Fruit fly (Drosophila melanogaster) whole organism, adult: ENCODE measurements around the gene GlnRS.

Experiments used
- CG11617 ChIP-seq: fragments of 200-800 bp; sonication (Bioruptor generic); optimal IDR thresholded peaks from 2 replicates; lab custom pipeline; 2017; ENCODE audit warnings: mild to moderate bottlenecking, missing biosample characterization, missing genetic modification reagents, missing genetic modification characterization
- CG12768 ChIP-seq: fragments of 200-800 bp; sonication (Bioruptor generic); optimal IDR thresholded peaks from 2 replicates; lab custom pipeline; 2017; ENCODE audit warnings: missing biosample characterization, missing genetic modification characterization, mild to moderate bottlenecking, moderate library complexity, missing genetic modification reagents
- CG14711 ChIP-seq: fragments of 200-800 bp; sonication (Bioruptor generic); optimal IDR thresholded peaks from 2 replicates; lab custom pipeline; 2018; ENCODE audit warnings: missing biosample characterization, mild to moderate bottlenecking, missing genetic modification characterization, moderate library complexity
- CG1620 ChIP-seq: fragments of 200-800 bp; sonication (Bioruptor generic); optimal IDR thresholded peaks from 2 replicates; lab custom pipeline; 2016; ENCODE audit warnings: missing biosample characterization, missing genetic modification characterization
- CG33017 ChIP-seq: fragments of 200-800 bp; sonication (Bioruptor generic); optimal IDR thresholded peaks from 2 replicates; lab custom pipeline; 2018; ENCODE audit warnings: missing biosample characterization, mild to moderate bottlenecking, missing genetic modification characterization, moderate library complexity
- CG5204 ChIP-seq: fragments of 200-800 bp; sonication (Bioruptor generic); optimal IDR thresholded peaks from 2 replicates; lab custom pipeline; 2016; ENCODE audit warnings: missing biosample characterization, missing genetic modification characterization
- CG7045 ChIP-seq: fragments of 200-800 bp; sonication (Bioruptor generic); optimal IDR thresholded peaks from 2 replicates; lab custom pipeline; 2017; ENCODE audit warnings: missing biosample characterization, mild to moderate bottlenecking, missing genetic modification characterization
- CG7101 ChIP-seq: fragments of 200-800 bp; sonication (Bioruptor generic); optimal IDR thresholded peaks from 2 replicates; lab custom pipeline; 2018; ENCODE audit warnings: missing biosample characterization, mild to moderate bottlenecking, missing genetic modification characterization, moderate library complexity
- Clk ChIP-seq: fragments of 200-800 bp; sonication (Bioruptor generic); optimal IDR thresholded peaks from 2 replicates; lab custom pipeline; 2017; ENCODE audit warnings: missing biosample characterization, missing genetic modification characterization
- Crg-1 ChIP-seq: fragments of 200-800 bp; sonication (Bioruptor generic); optimal IDR thresholded peaks from 2 replicates; lab custom pipeline; 2016; ENCODE audit warnings: missing biosample characterization, missing genetic modification characterization
- Hr96 ChIP-seq: fragments of 200-800 bp; sonication (Bioruptor generic); optimal IDR thresholded peaks from 2 replicates; lab custom pipeline; 2016; ENCODE audit warnings: missing biosample characterization, missing genetic modification characterization
- Mnt ChIP-seq: fragments of 200-800 bp; sonication (Bioruptor generic); optimal IDR thresholded peaks from 2 replicates; lab custom pipeline; 2016; ENCODE audit warnings: missing biosample characterization, mild to moderate bottlenecking, missing genetic modification characterization
- bab1 ChIP-seq: fragments of 200-800 bp; sonication (Bioruptor generic); optimal IDR thresholded peaks from 3 replicates; lab custom pipeline; 2019; ENCODE audit warnings: missing biosample characterization, mild to moderate bottlenecking, missing genetic modification characterization, moderate library complexity
- cic ChIP-seq: fragments of 200-800 bp; sonication (Bioruptor generic); optimal IDR thresholded peaks from 2 replicates; lab custom pipeline; 2017; ENCODE audit warnings: missing biosample characterization, mild to moderate bottlenecking, missing genetic modification characterization, moderate library complexity
- cnc ChIP-seq, 2 experiments: fragments of >200 bp; optimal IDR thresholded peaks; 2 replicates each; lab custom pipeline; 2017
- kay ChIP-seq: fragments of 200-800 bp; sonication (Bioruptor generic); peaks from one replicate; lab custom pipeline; 2016; ENCODE audit warnings: missing biosample characterization, missing genetic modification characterization, borderline replicate concordance
- ovo ChIP-seq: fragments of 200-800 bp; sonication (Bioruptor generic); optimal IDR thresholded peaks from 2 replicates; lab custom pipeline; 2016; ENCODE audit warnings: missing biosample characterization, missing genetic modification characterization
- pad ChIP-seq: fragments of 200-800 bp; sonication (Bioruptor generic); optimal IDR thresholded peaks from 3 replicates; lab custom pipeline; 2017; ENCODE audit warnings: missing biosample characterization, missing genetic modification characterization, mild to moderate bottlenecking, moderate library complexity, missing genetic modification reagents
- tj ChIP-seq: fragments of 200-800 bp; sonication (Bioruptor generic); optimal IDR thresholded peaks from 3 replicates; lab custom pipeline; 2017; ENCODE audit warnings: missing biosample characterization, mild to moderate bottlenecking, missing genetic modification characterization, moderate library complexity
- toe ChIP-seq: fragments of 200-800 bp; sonication (Bioruptor generic); optimal IDR thresholded peaks from 2 replicates; lab custom pipeline; 2016; ENCODE audit warnings: missing biosample characterization, missing genetic modification characterization

The GlnRS gene

DNA sequence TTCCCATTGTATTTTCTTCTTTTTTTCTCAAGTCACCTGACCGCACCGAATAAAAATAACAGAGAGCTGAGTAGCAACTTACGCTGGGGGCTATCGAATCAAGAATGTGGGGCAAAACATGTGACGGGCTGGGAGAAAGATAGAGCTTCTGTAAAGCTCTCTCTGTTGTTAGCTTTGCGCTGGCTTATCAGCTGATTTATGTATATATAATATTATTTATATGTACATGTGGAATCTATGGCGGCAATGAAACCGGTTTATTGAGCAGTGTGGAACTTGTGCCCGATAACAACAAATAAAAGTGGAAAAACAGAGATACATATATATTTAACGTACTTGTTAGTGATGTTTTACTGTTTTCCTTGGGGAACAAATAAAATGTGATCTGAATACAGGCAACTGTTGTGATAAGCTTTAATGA, 27.4 kb upstream of the GlnRS start, which contains the start of gene CG31098:
Gene CG31098, minus strand, starts transcription at position 114 of the 421 bp plus-strand sequence.
- peak; percentile 92 for TF ChIP-seq cic (GFP tag; lab: Kevin White, UChicago)
- peak; percentile 80 for TF ChIP-seq CG12768 (GFP tag; lab: Kevin White, UChicago)
- peak; percentile 35 for TF ChIP-seq pad
- peak; percentile 41 for TF ChIP-seq toe (GFP tag; lab: Kevin White, UChicago)
- TF ChIP-seq kay = peak; percentile 89
- peak in 1 of 2 experiments; percentile 57 for TF ChIP-seq cnc (optimal IDR thresholded peaks at IDR 0.05; lab: Kevin White, UChicago)
- TF ChIP-seq bab1 = peak; percentile 84
- TF ChIP-seq tj (GFP tag; lab: Kevin White, UChicago) = peak; percentile 18
- no peak for TF ChIP-seq CG5204 (GFP tag; lab: Kevin White, UChicago)
- peak; percentile 60 for TF ChIP-seq CG7101 (tag; lab: Kevin White, UChicago)
- peak; percentile 90 for TF ChIP-seq Mnt
- no peak for TF ChIP-seq CG1620
- no peak for TF ChIP-seq Clk (GFP tag; lab: Kevin White, UChicago)
- TF ChIP-seq CG11617 = peak; percentile 53
- no peak for TF ChIP-seq Hr96 (GFP tag; lab: Kevin White, UChicago)
- peak; percentile 62 for TF ChIP-seq CG7045
- no peak for TF ChIP-seq Crg-1 (GFP tag; lab: Kevin White, UChicago)
- peak; percentile 83 for TF ChIP-seq CG33017 (tag; lab: Kevin White, UChicago)
- TF ChIP-seq ovo (GFP tag; lab: Kevin White, UChicago) = peak; percentile 41
- TF ChIP-seq CG14711 (tag; lab: Kevin White, UChicago) = peak; percentile 29

DNA sequence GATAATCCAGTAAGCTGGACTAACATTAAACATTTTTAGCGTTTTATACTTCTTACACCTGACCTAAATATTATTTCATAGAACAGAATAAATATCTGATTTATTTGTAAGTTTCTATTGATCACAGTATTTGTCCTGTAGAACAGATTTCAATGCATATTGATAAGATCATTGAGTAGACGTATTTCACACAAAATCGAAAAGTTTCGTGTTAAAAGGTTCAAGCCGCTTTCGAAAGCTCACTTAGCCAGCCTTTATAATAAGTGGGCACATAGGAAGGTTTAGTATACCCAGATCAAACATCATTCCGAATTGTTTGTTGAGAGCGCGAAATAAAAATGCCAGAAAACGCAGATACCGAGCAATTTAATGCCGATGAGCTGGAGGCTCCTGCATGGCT, 24.1 kb upstream of the GlnRS start, which contains the start of gene CG11893:
Gene CG11893, plus strand, starts transcription at position 301 of the 400 bp plus-strand sequence.
- peak; percentile 37 for TF ChIP-seq kay
- no peak for TF ChIP-seq CG33017 (tag; lab: Kevin White, UChicago)

DNA sequence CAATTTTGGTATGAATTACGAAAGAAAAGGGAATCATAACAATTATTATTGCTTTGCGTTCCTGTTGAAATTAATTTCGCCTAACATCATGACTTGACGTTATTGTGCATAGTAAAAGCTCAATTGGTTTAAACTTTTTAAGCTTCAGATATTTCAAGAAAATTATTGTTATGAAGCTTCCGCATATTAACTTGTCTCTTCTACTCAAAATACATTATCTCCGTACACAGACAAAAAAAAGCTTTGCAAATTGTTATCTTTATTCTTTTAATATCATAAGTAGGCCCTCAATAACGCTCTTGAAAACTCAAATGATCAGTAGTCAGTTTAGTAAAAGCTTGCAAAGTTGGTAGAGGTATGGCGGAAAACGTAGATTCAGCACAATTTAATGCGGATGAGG, 21.6 kb upstream of the GlnRS start, which contains the start of gene CG13658:
Gene CG13658, plus strand, starts transcription at position 347 of the 400 bp plus-strand sequence.
- TF ChIP-seq CG7045 (no peak), CG11617 (no peak), toe (GFP tag; lab: Kevin White, UChicago) (no peak), Mnt (no peak), CG7101 (tag; lab: Kevin White, UChicago) (no peak), CG5204 (GFP tag; lab: Kevin White, UChicago) (no peak), CG12768 (GFP tag; lab: Kevin White, UChicago) (peak; percentile 13), Clk (GFP tag; lab: Kevin White, UChicago) (no peak), bab1 (peak; percentile 14), CG14711 (tag; lab: Kevin White, UChicago) (no peak), cnc (optimal IDR thresholded peaks at IDR 0.05; lab: Kevin White, UChicago) (peak in 1 of 2 experiments; percentile 81), tj (GFP tag; lab: Kevin White, UChicago) (no peak), CG1620 (no peak), Crg-1 (GFP tag; lab: Kevin White, UChicago) (no peak), pad (no peak), Hr96 (GFP tag; lab: Kevin White, UChicago) (no peak), cic (GFP tag; lab: Kevin White, UChicago) (peak; percentile 59), ovo (GFP tag; lab: Kevin White, UChicago) (no peak), CG33017 (tag; lab: Kevin White, UChicago) (no peak), kay (peak; percentile 90)

DNA sequence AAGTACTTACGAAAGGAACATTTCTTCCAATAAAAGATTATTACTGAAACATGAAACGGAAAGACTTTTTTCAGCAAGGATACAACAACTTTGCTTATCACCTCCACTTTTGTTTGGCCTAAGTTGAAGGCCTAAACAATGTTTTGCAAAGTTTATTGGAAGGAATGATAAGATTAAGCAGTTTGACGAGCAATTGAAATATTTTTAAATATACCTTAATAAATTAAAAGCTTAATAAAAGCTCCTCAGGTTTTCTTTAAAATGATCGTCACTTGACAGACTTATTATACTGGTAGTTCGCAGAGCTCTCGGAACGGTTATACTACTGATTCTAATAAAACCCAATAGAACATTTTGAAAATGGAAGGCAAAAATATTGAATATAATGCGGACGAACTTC, 19.7 kb upstream of the GlnRS start, which contains the start of gene CG31104:
Gene CG31104, plus strand, starts transcription at position 301 of the 400 bp plus-strand sequence.
- no peak for TF ChIP-seq Mnt
- no peak for TF ChIP-seq tj (GFP tag; lab: Kevin White, UChicago)
- TF ChIP-seq pad = no peak
- no peak for TF ChIP-seq CG33017 (tag; lab: Kevin White, UChicago)
- TF ChIP-seq cnc (optimal IDR thresholded peaks at IDR 0.05; lab: Kevin White, UChicago) = no peak
- peak; percentile 87 for TF ChIP-seq kay

DNA sequence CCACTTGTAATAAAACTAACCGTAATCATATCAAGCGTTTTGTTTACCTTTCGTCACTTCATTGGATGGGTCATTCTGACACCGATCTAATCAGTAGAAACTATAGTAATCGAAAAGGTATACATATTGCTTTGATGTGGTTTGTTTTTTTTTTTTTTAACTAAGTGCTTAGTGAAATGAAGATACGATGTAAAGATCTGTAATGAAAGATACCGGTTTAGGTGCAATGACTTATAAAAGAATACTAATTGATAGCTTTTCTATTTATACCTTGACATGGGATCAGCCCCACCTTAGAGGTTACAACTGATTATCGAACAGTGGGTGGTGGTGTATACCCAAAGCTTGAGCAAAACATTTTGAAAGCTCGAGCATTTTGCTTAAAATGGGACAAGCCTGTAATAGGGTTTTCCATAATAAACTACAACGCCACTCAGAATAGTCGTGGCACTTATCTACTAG, 17.7 kb upstream of the GlnRS start, which contains the start of gene CG31300:
Gene CG31300, plus strand, starts transcription at position 412 of the 462 bp plus-strand sequence.
- peak; percentile 65 for TF ChIP-seq cic (GFP tag; lab: Kevin White, UChicago)
- TF ChIP-seq CG7101 (tag; lab: Kevin White, UChicago) = peak; percentile 14
- TF ChIP-seq CG14711 (tag; lab: Kevin White, UChicago) = peak; percentile 33
- peak; percentile 3 for TF ChIP-seq CG12768 (GFP tag; lab: Kevin White, UChicago)
- no peak for TF ChIP-seq cnc (optimal IDR thresholded peaks at IDR 0.05; lab: Kevin White, UChicago)
- no peak for TF ChIP-seq CG11617
- TF ChIP-seq CG5204 (GFP tag; lab: Kevin White, UChicago) = no peak
- TF ChIP-seq toe (GFP tag; lab: Kevin White, UChicago) = no peak

DNA sequence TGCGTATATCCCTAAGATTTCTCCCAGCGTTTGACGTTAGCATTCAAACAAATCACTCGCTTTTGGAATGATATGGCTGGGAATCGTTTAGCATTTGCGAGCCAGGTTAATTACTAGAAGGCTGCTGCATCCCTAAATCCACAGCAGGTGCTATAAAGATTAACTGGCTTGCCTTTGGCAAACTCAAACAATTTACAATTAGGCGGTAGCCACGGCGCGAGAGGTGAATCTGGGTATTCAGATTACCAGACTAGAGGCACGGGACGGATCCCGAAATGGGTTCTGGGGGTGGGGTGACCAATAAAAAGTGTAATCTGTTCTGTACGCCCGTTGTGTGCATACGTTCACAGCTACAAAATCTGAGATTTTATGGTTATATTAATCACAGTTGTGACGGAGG, 15.6 kb upstream of the GlnRS start, which contains the start of gene CG11892:
Gene CG11892, plus strand, starts transcription at position 384 of the 400 bp plus-strand sequence.
- TF ChIP-seq Crg-1 (GFP tag; lab: Kevin White, UChicago) (peak; percentile 20), CG11617 (peak; percentile 82), ovo (GFP tag; lab: Kevin White, UChicago) (peak; percentile 30), toe (GFP tag; lab: Kevin White, UChicago) (no peak), pad (peak; percentile 68), cic (GFP tag; lab: Kevin White, UChicago) (peak; percentile 93), kay (peak; percentile 93), CG33017 (tag; lab: Kevin White, UChicago) (peak; percentile 89), Clk (GFP tag; lab: Kevin White, UChicago) (peak; percentile 72), bab1 (no peak), CG12768 (GFP tag; lab: Kevin White, UChicago) (peak; percentile 89), CG5204 (GFP tag; lab: Kevin White, UChicago) (peak; percentile 28), CG7101 (tag; lab: Kevin White, UChicago) (peak; percentile 87), Mnt (peak; percentile 67), CG14711 (tag; lab: Kevin White, UChicago) (peak; percentile 64), cnc (optimal IDR thresholded peaks at IDR 0.05; lab: Kevin White, UChicago) (no peak), CG7045 (peak; percentile 93), tj (GFP tag; lab: Kevin White, UChicago) (peak; percentile 39), Hr96 (GFP tag; lab: Kevin White, UChicago) (no peak), CG1620 (no peak)
